Worm (Caenorhabditis elegans) whole organism, early embryonic: ENCODE data around the gene clec-67.

Source experiments
- sea-1 ChIP-seq: fragments of 200-800 bp; sonication (Bioruptor generic); conservative IDR thresholded peaks from 2 replicates; pipeline ENCODE4 v1.3.6; 2022; ENCODE audit warnings: missing genetic modification characterization, missing compliant biosample characterization
- tbx-37 ChIP-seq: fragments of 200-800 bp; sonication (Bioruptor generic); conservative IDR thresholded peaks from 2 replicates; pipeline ENCODE4 v1.3.6; 2022; ENCODE audit warnings: missing genetic modification reagents, missing genetic modification characterization, missing compliant biosample characterization

DNA sequence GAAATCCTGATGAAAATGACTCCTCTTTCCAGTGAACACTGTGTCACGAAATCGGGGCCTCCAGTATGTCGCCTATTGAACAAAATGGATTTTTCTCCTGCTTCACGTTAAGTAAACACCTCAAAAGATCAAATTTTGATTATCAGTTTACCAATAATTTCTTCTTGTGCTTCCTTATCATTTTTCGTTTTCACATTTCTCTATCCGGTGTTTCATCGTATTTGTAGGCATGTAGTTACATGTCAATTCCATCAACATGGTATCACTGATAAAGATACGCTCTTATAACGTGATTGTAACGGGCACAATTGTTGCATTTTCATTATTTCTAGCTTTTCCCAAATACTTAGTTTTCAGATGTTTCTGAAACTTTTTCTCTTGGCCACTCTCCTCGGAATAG lies 22.5 kb downstream of the clec-67 start, which contains the start of gene clec-72:
- TF ChIP-seq sea-1 (no peak), tbx-37 (GFP tag; lab: Robert Waterston, UW) (no peak)
